Fruit fly (Drosophila melanogaster) Kc167 (cell line): ENCODE results near the gene CG7290.

Experiments
- Myc ChIP-seq: fragments of >200 bp; optimal IDR thresholded peaks from 2 replicates; lab custom pipeline; 2017; ENCODE audit warnings: missing external identifiers
- Sin3A ChIP-seq: fragments of >200 bp; optimal IDR thresholded peaks from 2 replicates; lab custom pipeline; 2018; ENCODE audit warnings: missing external identifiers
- h ChIP-seq: fragments of >200 bp; optimal IDR thresholded peaks from 3 replicates; lab custom pipeline; 2018; ENCODE audit warnings: missing external identifiers
- insv ChIP-seq: fragments of >200 bp; optimal IDR thresholded peaks from 3 replicates; lab custom pipeline; 2018; ENCODE audit warnings: missing external identifiers
- psq ChIP-seq: fragments of >200 bp; optimal IDR thresholded peaks from 2 replicates; lab custom pipeline; 2017; ENCODE audit warnings: missing external identifiers

- TF ChIP-seq psq (lab: Kevin White, UChicago) (no peak), Sin3A (lab: Kevin White, UChicago) (no peak), insv (lab: Kevin White, UChicago) (no peak), h (lab: Kevin White, UChicago) (no peak), Myc (lab: Kevin White, UChicago) (no peak)
Observed at dm6 chr3L:20220374-20220773, 14.5 kb upstream of the CG7290 start, which contains the start of gene CG6933.
